Worm (Caenorhabditis elegans): ENCODE data around the gene F47C12.13.

Gene F47C12.13

DNA sequence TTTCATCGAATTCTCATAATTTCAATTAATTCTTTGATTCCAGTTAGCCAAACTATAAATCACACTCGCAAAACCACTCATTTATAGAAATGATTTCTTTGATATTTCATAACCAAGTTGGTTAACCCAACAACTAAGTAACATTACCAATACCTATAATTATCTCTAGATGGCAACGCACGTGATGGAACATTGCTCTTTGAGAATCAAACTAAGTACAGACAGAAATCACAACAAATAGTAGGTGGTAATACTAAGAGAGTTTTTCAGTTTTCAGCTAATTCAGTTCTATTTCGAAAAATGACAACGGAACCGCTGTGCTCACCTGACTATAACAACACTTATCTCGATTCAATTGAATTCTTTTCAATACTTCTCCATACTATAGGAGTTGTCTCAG, 12.6 kb downstream of the F47C12.13 start, which contains the start of gene srh-223:
TSS of gene srh-223 (plus strand) at position 301 of the 400 bp plus-strand sequence.
- TF ChIP-seq snpc-4 (tag; optimal IDR thresholded peaks at IDR 0.05) = no peak
- no peak for TF ChIP-seq nhr-237 (tag; optimal IDR thresholded peaks at IDR 0.05)
- TF ChIP-seq mab-5 (tag; optimal IDR thresholded peaks at IDR 0.05) = no peak
- no peak for TF ChIP-seq sem-2 (GFP tag; optimal IDR thresholded peaks at IDR 0.05)
- TF ChIP-seq lin-32 (GFP tag; optimal IDR thresholded peaks at IDR 0.05) = no peak
- TF ChIP-seq nhr-76 (tag; optimal IDR thresholded peaks at IDR 0.05) = no peak
- TF ChIP-seq zip-8 (tag; optimal IDR thresholded peaks at IDR 0.05) = no peak
- TF ChIP-seq bed-3 (GFP tag; optimal IDR thresholded peaks at IDR 0.05) = no peak
- TF ChIP-seq sptf-1 (tag; optimal IDR thresholded peaks at IDR 0.05) = no peak
- no peak for TF ChIP-seq hlh-1 (tag; optimal IDR thresholded peaks at IDR 0.05)
- TF ChIP-seq flh-1 (GFP tag; optimal IDR thresholded peaks at IDR 0.05) = no peak
- no peak for TF ChIP-seq ham-2 (GFP tag; optimal IDR thresholded peaks at IDR 0.05)

DNA sequence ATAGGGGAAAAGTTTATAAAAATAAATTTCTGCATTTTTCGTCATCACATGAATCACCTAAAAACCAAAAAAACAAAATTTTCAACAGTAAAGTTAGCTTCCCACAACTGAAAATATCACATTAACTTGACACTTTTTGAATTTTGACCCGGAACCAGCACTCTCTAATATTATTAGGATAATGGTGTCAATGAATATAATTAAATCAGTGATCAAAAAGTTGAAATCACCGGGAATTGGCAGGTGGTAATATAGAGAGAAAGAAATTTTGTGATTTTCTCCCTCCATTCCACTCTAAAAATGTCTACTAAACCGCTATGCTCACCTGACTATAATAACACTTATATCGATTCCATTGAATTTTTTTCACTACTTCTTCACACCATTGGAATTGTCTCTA, 14.7 kb downstream of the F47C12.13 start, which contains the start of gene srh-222:
TSS of gene srh-222 (plus strand) at position 301 of the 400 bp plus-strand sequence.
- TF ChIP-seq nhr-2 (tag; optimal IDR thresholded peaks at IDR 0.05) (no peak), pha-4 (tag; optimal IDR thresholded peaks at IDR 0.05) (no peak), elt-1 (tag; optimal IDR thresholded peaks at IDR 0.05; ENCODE audit: borderline replicate concordance, insufficient read depth) (no peak), nhr-28 (tag; optimal IDR thresholded peaks at IDR 0.05) (no peak), mab-5 (tag; optimal IDR thresholded peaks at IDR 0.05) (no peak), hlh-1 (tag; optimal IDR thresholded peaks at IDR 0.05) (no peak), blmp-1 (tag; optimal IDR thresholded peaks at IDR 0.05) (no peak), sptf-1 (tag; optimal IDR thresholded peaks at IDR 0.05) (no peak), lin-13 (tag; optimal IDR thresholded peaks at IDR 0.05) (no peak), bed-3 (GFP tag; optimal IDR thresholded peaks at IDR 0.05) (no peak), zip-8 (tag; optimal IDR thresholded peaks at IDR 0.05) (no peak), unc-120 (tag; optimal IDR thresholded peaks at IDR 0.05; ENCODE audit: poor library complexity, severe bottlenecking) (no peak), M03D4.4 (tag; optimal IDR thresholded peaks at IDR 0.05) (no peak), flh-1 (GFP tag; optimal IDR thresholded peaks at IDR 0.05) (no peak), lsy-2 (tag; optimal IDR thresholded peaks at IDR 0.05) (no peak)

DNA sequence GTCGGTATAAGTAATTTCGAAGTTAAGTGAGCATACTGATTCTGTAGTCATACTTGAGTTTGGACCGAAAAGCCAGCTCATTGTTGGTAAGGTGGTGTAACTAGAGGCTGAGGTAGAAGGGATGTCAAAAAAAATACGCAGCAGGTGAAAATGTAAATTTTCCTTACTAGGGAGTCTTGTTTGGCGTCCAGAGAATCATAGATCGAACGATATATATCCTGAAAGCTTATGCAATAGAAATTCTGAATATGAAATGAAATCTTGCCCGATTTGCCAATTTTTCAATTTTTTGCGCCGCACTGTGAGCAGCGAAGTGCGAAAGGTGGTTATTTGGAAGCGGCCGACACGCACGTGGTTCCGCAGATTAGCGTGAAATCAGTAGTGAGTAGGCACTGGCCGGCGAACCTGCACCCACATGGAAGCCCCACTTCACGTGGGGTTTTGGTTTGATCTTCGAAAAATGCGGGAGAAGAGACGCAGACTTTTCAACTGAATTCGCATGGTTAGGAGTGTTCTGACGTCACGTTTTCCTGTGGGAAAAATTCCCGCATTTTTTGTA, 16.2 kb downstream of the F47C12.13 start, which contains the start of gene srh-220:
TSS of gene srh-220 (minus strand) at position 51 of the 559 bp plus-strand sequence.
- TF ChIP-seq ham-2 (GFP tag; optimal IDR thresholded peaks at IDR 0.05) (no peak), lsy-2 (tag; optimal IDR thresholded peaks at IDR 0.05) (no peak), pha-4 (tag; optimal IDR thresholded peaks at IDR 0.05) (no peak), drap-1 (GFP tag; optimal IDR thresholded peaks at IDR 0.05) (no peak), mls-2 (tag; optimal IDR thresholded peaks at IDR 0.05) (no peak), M03D4.4 (tag; optimal IDR thresholded peaks at IDR 0.05) (no peak), ceh-43 (GFP tag; optimal IDR thresholded peaks at IDR 0.05) (no peak), sptf-1 (tag; optimal IDR thresholded peaks at IDR 0.05) (no peak), lin-13 (tag; optimal IDR thresholded peaks at IDR 0.05) (no peak), unc-120 (tag; optimal IDR thresholded peaks at IDR 0.05; ENCODE audit: poor library complexity, severe bottlenecking) (no peak), ztf-11 (tag; optimal IDR thresholded peaks at IDR 0.05) (no peak), elt-1 (tag; optimal IDR thresholded peaks at IDR 0.05; ENCODE audit: borderline replicate concordance, insufficient read depth) (no peak), mab-5 (tag; optimal IDR thresholded peaks at IDR 0.05) (no peak), ceh-39 (tag; optimal IDR thresholded peaks at IDR 0.05) (no peak), ceh-83 (GFP tag; optimal IDR thresholded peaks at IDR 0.05) (no peak)

DNA sequence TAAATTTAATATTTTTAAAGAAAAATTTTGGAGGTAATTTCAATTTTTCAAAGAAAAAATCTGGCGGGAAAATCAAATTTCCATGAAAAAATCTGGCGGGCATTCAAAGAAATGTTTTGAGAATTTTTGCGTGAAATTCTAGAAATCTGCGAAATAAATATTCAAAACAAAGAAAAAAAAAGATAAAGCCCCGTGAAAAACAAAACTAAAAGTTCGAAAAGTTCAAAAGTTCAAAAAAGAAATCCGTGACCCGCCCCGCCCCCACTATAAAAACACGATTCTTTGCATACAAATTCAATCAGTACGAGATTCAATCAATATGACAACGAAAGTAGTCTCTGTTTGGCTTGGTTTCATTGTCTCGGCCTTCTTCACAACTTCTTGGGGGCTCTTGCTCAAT, 21.2 kb downstream of the F47C12.13 start, which contains the start of gene clec-79:
TSS of gene clec-79 (plus strand) at position 301 of the 400 bp plus-strand sequence.
- TF ChIP-seq mep-1 (tag; optimal IDR thresholded peaks at IDR 0.05) (no peak), nhr-237 (tag; optimal IDR thresholded peaks at IDR 0.05) (no peak), ceh-39 (tag; optimal IDR thresholded peaks at IDR 0.05) (no peak), sptf-1 (tag; optimal IDR thresholded peaks at IDR 0.05) (no peak)

DNA sequence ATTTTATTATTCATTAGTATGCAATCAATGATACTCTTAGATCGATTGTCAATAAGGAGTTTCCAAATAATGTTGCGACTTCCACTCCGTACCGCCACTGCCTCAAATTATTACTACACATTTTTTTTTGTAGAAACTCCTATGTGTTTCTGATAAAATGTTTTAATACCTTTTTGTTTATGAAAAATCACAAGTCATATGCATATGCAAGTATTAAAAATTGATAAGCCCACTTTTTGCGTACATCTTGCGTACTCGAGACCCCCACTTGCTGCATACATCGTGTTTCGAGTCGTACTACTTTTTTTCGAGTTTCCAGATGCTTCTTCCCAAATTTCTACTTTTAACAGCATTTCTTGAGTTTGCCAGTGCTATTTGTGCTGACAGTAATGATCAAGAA, 29.2 kb downstream of the F47C12.13 start, which contains the start of gene clec-76:
TSS of gene clec-76 (plus strand) at position 234 of the 400 bp plus-strand sequence.
- no peak for TF ChIP-seq unc-120 (tag; optimal IDR thresholded peaks at IDR 0.05; ENCODE audit: poor library complexity, severe bottlenecking)
- TF ChIP-seq nhr-76 (tag; optimal IDR thresholded peaks at IDR 0.05) = no peak
- TF ChIP-seq unc-62 (GFP tag; optimal IDR thresholded peaks at IDR 0.05) = no peak
- TF ChIP-seq sptf-1 (tag; optimal IDR thresholded peaks at IDR 0.05) = no peak
- TF ChIP-seq nhr-237 (tag; optimal IDR thresholded peaks at IDR 0.05) = no peak

Data from whole organism, mixed stage, embryonic.